Worm (Caenorhabditis elegans) whole organism, early embryonic: ENCODE results near the gene gpcp-1.

Source experiments
- B0310.2 ChIP-seq: sonication (generic microtip); optimal IDR thresholded peaks from 2 replicates; lab custom pipeline; 2016; ENCODE audit warnings: mild to moderate bottlenecking, missing genetic modification characterization, missing compliant biosample characterization
- F13C5.2 ChIP-seq: sonication (generic microtip); optimal IDR thresholded peaks from 2 replicates; lab custom pipeline; 2017; ENCODE audit warnings: mild to moderate bottlenecking, missing genetic modification characterization, inconsistent platforms, missing compliant biosample characterization
- aly-1 ChIP-seq: sonication (generic microtip); optimal IDR thresholded peaks from 2 replicates; lab custom pipeline; 2016; ENCODE audit warnings: missing genetic modification characterization, missing compliant biosample characterization
- ama-1 ChIP-seq: fragments of 150-350 bp; optimal IDR thresholded peaks from 2 replicates; lab custom pipeline; 2014
- ceh-13 ChIP-seq: fragments of 200-800 bp; sonication (Bioruptor generic); optimal IDR thresholded peaks from 2 replicates; lab custom pipeline; 2018; ENCODE audit warnings: mild to moderate bottlenecking, missing genetic modification characterization, missing compliant biosample characterization
- ceh-36 ChIP-seq: sonication (generic microtip); optimal IDR thresholded peaks from 2 replicates; lab custom pipeline; 2016; ENCODE audit warnings: missing genetic modification characterization, inconsistent platforms, missing compliant biosample characterization
- ets-7 ChIP-seq: sonication (generic microtip); optimal IDR thresholded peaks from 2 replicates; lab custom pipeline; 2016; ENCODE audit warnings: missing genotype, missing genetic modification characterization, missing compliant biosample characterization
- flt-1 ChIP-seq: fragments of 200-800 bp; sonication (Bioruptor generic); IDR thresholded peaks from 2 replicates; pipeline ENCODE4 v1.3.6; 2022; ENCODE audit warnings: missing genetic modification characterization, missing compliant biosample characterization
- hmbx-1 ChIP-seq: sonication (generic microtip); optimal IDR thresholded peaks from 2 replicates; lab custom pipeline; 2016; ENCODE audit warnings: mild to moderate bottlenecking, missing genetic modification characterization, missing compliant biosample characterization
- hmg-4 ChIP-seq: fragments of 200-800 bp; sonication (Bioruptor generic); optimal IDR thresholded peaks from 2 replicates; lab custom pipeline; 2018; ENCODE audit warnings: mild to moderate bottlenecking, missing genetic modification characterization, missing compliant biosample characterization
- hnd-1 ChIP-seq: sonication (generic microtip); optimal IDR thresholded peaks from 2 replicates; lab custom pipeline; 2016; ENCODE audit warnings: missing genetic modification characterization, missing compliant biosample characterization
- pes-1 ChIP-seq: fragments of 200-800 bp; sonication (Bioruptor generic); IDR thresholded peaks from 2 replicates; pipeline ENCODE4 v1.3.6; 2022; ENCODE audit warnings: missing genetic modification reagents, missing genetic modification characterization, missing compliant biosample characterization
- scrt-1 ChIP-seq: fragments of 200-800 bp; sonication (Bioruptor generic); IDR thresholded peaks from 2 replicates; pipeline ENCODE4 v1.3.6; 2022; ENCODE audit warnings: missing genetic modification characterization, missing compliant biosample characterization
- sea-1 ChIP-seq: fragments of 200-800 bp; sonication (Bioruptor generic); conservative IDR thresholded peaks from 2 replicates; pipeline ENCODE4 v1.3.6; 2022; ENCODE audit warnings: missing genetic modification characterization, missing compliant biosample characterization
- tbx-11 ChIP-seq: fragments of 200-800 bp; sonication (Bioruptor generic); IDR thresholded peaks from 2 replicates; pipeline ENCODE4 v1.3.6; 2022; ENCODE audit warnings: missing genetic modification characterization, missing compliant biosample characterization
- tbx-37 ChIP-seq: fragments of 200-800 bp; sonication (Bioruptor generic); conservative IDR thresholded peaks from 2 replicates; pipeline ENCODE4 v1.3.6; 2022; ENCODE audit warnings: missing genetic modification reagents, missing genetic modification characterization, missing compliant biosample characterization
- tra-4 ChIP-seq: sonication (generic microtip); optimal IDR thresholded peaks from 2 replicates; lab custom pipeline; 2017; ENCODE audit warnings: missing genetic modification characterization, missing compliant biosample characterization

The gpcp-1 gene

ce11 chrX:3092460-3092859 is 18.0 kb downstream of the gpcp-1 start:
- TF ChIP-seq pes-1 = no peak
- no peak for TF ChIP-seq hnd-1
- no peak for TF ChIP-seq ceh-36
- TF ChIP-seq F13C5.2 (tag; lab: Kevin White, UChicago) = no peak
- TF ChIP-seq tbx-11 (GFP tag; lab: Robert Waterston, UW) = no peak
- no peak for TF ChIP-seq scrt-1
- TF ChIP-seq ama-1 (lab: Kevin White, UChicago) = no peak
- no peak for TF ChIP-seq ets-7 (tag; lab: Kevin White, UChicago)
- no peak for TF ChIP-seq flt-1
- TF ChIP-seq B0310.2 (tag; lab: Kevin White, UChicago) = no peak
- TF ChIP-seq hmg-4 (GFP tag; lab: Kevin White, UChicago) = no peak
- no peak for TF ChIP-seq aly-1 (tag; lab: Kevin White, UChicago)
- no peak for TF ChIP-seq tbx-37 (GFP tag; lab: Robert Waterston, UW)

DNA sequence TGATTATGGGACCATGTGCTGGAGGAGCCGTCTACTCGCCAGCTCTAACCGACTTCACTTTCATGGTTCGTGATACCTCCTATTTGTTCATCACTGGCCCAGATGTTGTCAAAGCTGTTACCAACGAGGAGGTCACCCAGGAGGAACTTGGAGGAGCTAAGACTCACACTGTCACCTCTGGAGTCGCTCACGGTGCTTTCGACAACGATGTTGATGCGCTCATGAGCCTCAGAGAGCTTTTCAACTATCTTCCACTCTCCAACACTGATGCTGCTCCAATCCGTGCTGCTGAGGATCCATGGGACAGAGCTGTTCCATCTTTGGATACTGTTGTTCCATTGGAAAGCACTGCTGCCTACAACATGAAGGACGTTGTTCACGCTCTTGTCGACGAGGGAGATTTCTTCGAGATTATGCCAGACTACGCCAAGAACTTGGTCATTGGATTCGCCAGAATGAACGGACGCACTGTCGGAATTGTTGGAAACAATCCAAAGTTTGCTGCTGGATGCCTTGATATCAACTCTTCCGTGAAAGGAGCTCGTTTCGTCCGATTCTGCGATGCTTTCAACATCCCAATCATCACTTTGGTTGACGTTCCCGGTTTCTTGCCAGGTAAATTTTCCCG is 19.2 kb downstream of the gpcp-1 start:
- TF ChIP-seq B0310.2 (tag; lab: Kevin White, UChicago) (no peak), tbx-11 (GFP tag; lab: Robert Waterston, UW) (no peak), scrt-1 (no peak), tra-4 (tag; lab: Kevin White, UChicago) (no peak), tbx-37 (GFP tag; lab: Robert Waterston, UW) (no peak), flt-1 (no peak)

- TF ChIP-seq F13C5.2 (tag; lab: Kevin White, UChicago) = no peak
- no peak for TF ChIP-seq hmbx-1
- TF ChIP-seq ama-1 (lab: Kevin White, UChicago) = no peak
Observed at ce11 chrX:3089894-3090414, 20.5 kb downstream of the gpcp-1 start.

DNA sequence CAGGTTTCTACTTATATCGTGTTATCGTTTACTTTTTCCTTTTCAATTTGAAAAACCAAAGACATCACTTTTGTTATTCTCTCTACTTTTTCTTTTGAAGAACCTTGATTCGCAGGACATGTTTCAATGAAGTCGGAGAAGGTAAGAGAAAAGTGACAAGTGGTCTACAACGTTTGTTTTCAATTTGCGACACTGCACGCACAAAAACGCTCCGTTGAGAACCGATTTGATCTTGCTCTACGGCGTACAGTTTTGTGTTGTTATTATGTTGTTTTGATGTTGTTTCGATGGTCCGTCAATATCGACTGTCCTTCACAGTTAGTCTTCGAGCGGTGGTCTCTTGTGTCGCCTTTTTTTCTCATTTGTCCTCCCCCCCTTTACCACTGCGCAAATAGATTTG is 21.0 kb downstream of the gpcp-1 start, which contains the start of gene pccb-1:
TSS of gene pccb-1 (plus strand) at position 127 of the 400 bp plus-strand sequence.
- TF ChIP-seq ceh-13 (GFP tag; lab: Kevin White, UChicago) = no peak
- TF ChIP-seq pes-1 = no peak
- TF ChIP-seq hnd-1 = no peak
- no peak for TF ChIP-seq tbx-37 (GFP tag; lab: Robert Waterston, UW)
- TF ChIP-seq ceh-36 = no peak
- TF ChIP-seq scrt-1 = no peak
- TF ChIP-seq tra-4 (tag; lab: Kevin White, UChicago) = no peak
- TF ChIP-seq B0310.2 (tag; lab: Kevin White, UChicago) = no peak
- TF ChIP-seq ama-1 (lab: Kevin White, UChicago) = no peak
- TF ChIP-seq hmbx-1 = no peak
- TF ChIP-seq aly-1 (tag; lab: Kevin White, UChicago) = no peak
- no peak for TF ChIP-seq ets-7 (tag; lab: Kevin White, UChicago)
- TF ChIP-seq sea-1 (GFP tag; lab: Robert Waterston, UW) = no peak
- no peak for TF ChIP-seq tbx-11 (GFP tag; lab: Robert Waterston, UW)
- TF ChIP-seq flt-1 = no peak
- no peak for TF ChIP-seq hmg-4 (GFP tag; lab: Kevin White, UChicago)
- TF ChIP-seq F13C5.2 (tag; lab: Kevin White, UChicago) = no peak

ce11 chrX:3087647-3088046 is 22.8 kb downstream of the gpcp-1 start:
- TF ChIP-seq ceh-36 (no peak), hmg-4 (GFP tag; lab: Kevin White, UChicago) (no peak), B0310.2 (tag; lab: Kevin White, UChicago) (no peak), hnd-1 (no peak), scrt-1 (no peak), aly-1 (tag; lab: Kevin White, UChicago) (no peak), ama-1 (lab: Kevin White, UChicago) (no peak), F13C5.2 (tag; lab: Kevin White, UChicago) (no peak)

DNA sequence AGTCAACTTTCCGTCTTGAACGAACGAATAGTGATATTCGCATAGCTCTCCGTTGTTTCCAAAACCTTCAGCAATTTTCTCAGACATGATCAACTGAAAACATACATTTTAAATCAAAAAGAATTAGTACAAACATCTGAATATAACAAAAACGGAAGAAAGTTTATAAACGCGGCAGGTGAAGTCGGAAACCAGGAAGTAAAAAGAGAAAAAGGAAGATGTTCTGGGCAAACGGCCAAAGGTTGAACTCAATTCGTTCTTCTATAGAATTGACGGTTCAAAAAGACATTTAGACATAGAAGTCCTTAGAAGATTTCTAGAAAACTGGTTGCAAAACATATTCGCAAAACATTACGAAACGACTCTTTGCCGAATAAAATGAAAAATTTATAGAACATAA is 23.2 kb downstream of the gpcp-1 start, which contains the start of gene F52E4.5:
TSS of gene F52E4.5 (minus strand) at position 101 of the 400 bp plus-strand sequence.
- no peak for TF ChIP-seq tra-4 (tag; lab: Kevin White, UChicago)
- no peak for TF ChIP-seq aly-1 (tag; lab: Kevin White, UChicago)
- TF ChIP-seq ceh-36 = no peak
- no peak for TF ChIP-seq tbx-37 (GFP tag; lab: Robert Waterston, UW)
- no peak for TF ChIP-seq F13C5.2 (tag; lab: Kevin White, UChicago)
- no peak for TF ChIP-seq hnd-1
- no peak for TF ChIP-seq sea-1 (GFP tag; lab: Robert Waterston, UW)
- no peak for TF ChIP-seq scrt-1
- no peak for TF ChIP-seq hmbx-1
- no peak for TF ChIP-seq B0310.2 (tag; lab: Kevin White, UChicago)
- TF ChIP-seq flt-1 = no peak
- TF ChIP-seq ceh-13 (GFP tag; lab: Kevin White, UChicago) = no peak
- TF ChIP-seq ama-1 (lab: Kevin White, UChicago) = no peak
- no peak for TF ChIP-seq pes-1
- no peak for TF ChIP-seq tbx-11 (GFP tag; lab: Robert Waterston, UW)
- TF ChIP-seq hmg-4 (GFP tag; lab: Kevin White, UChicago) = no peak
- TF ChIP-seq ets-7 (tag; lab: Kevin White, UChicago) = no peak

ce11 chrX:3080825-3081224 is 29.6 kb downstream of the gpcp-1 start, which contains the start of gene twk-16:
Gene twk-16 (plus strand): TSS chrX:3081125.
- no peak for TF ChIP-seq scrt-1
- no peak for TF ChIP-seq tbx-11 (GFP tag; lab: Robert Waterston, UW)
- no peak for TF ChIP-seq ceh-13 (GFP tag; lab: Kevin White, UChicago)
- TF ChIP-seq tbx-37 (GFP tag; lab: Robert Waterston, UW) = no peak
- no peak for TF ChIP-seq hnd-1
- no peak for TF ChIP-seq hmg-4 (GFP tag; lab: Kevin White, UChicago)
- no peak for TF ChIP-seq F13C5.2 (tag; lab: Kevin White, UChicago)
- no peak for TF ChIP-seq tra-4 (tag; lab: Kevin White, UChicago)
- TF ChIP-seq aly-1 (tag; lab: Kevin White, UChicago) = no peak
- TF ChIP-seq ceh-36 = no peak
- no peak for TF ChIP-seq hmbx-1
- no peak for TF ChIP-seq sea-1 (GFP tag; lab: Robert Waterston, UW)
- TF ChIP-seq ama-1 (lab: Kevin White, UChicago) = no peak
- TF ChIP-seq B0310.2 (tag; lab: Kevin White, UChicago) = no peak
- TF ChIP-seq pes-1 = no peak
- no peak for TF ChIP-seq flt-1
- no peak for TF ChIP-seq ets-7 (tag; lab: Kevin White, UChicago)
